Fruit fly (Drosophila melanogaster) whole organism, embryonic: ENCODE results near the gene CG9799.
A peak's percentile ranks its signal among the peaks of the same experiment; 100 is the strongest.

Experiments used
- Antp ChIP-seq: fragments of 200-800 bp; sonication (Bioruptor generic); optimal IDR thresholded peaks from 3 replicates; lab custom pipeline; 2016; ENCODE audit warnings: missing biosample characterization, missing genetic modification characterization
- CG10959 ChIP-seq: fragments of 200-800 bp; sonication (Bioruptor generic); IDR thresholded peaks from 2 replicates; pipeline ENCODE4 v1.3.6; 2022; ENCODE audit warnings: missing biosample characterization, missing genetic modification characterization
- CG11247 ChIP-seq: fragments of 200-800 bp; sonication (Bioruptor generic); IDR thresholded peaks from 2 replicates; pipeline ENCODE4 v1.3.6; 2022; ENCODE audit warnings: missing biosample characterization, missing genetic modification characterization
- CG12236 ChIP-seq: fragments of 200-800 bp; sonication (Bioruptor generic); optimal IDR thresholded peaks from 2 replicates; lab custom pipeline; 2016; ENCODE audit warnings: missing biosample characterization, missing genetic modification characterization
- CG12744 ChIP-seq: fragments of 200-800 bp; sonication (Bioruptor generic); optimal IDR thresholded peaks from 2 replicates; lab custom pipeline; 2016; ENCODE audit warnings: missing biosample characterization, missing genetic modification characterization
- CG13123 ChIP-seq: fragments of 200-800 bp; sonication (Bioruptor generic); optimal IDR thresholded peaks from 2 replicates; lab custom pipeline; 2016; ENCODE audit warnings: missing biosample characterization, missing genetic modification characterization
- CG13894 ChIP-seq: fragments of 200-800 bp; sonication (Bioruptor generic); optimal IDR thresholded peaks from 3 replicates; lab custom pipeline; 2018; ENCODE audit warnings: missing biosample characterization, mild to moderate bottlenecking, missing genetic modification characterization, moderate library complexity
- CG14667 ChIP-seq: fragments of 200-800 bp; sonication (Bioruptor generic); IDR thresholded peaks from 2 replicates; pipeline ENCODE4 v1.3.6; 2022; ENCODE audit warnings: missing biosample characterization, missing genetic modification characterization
- CG14710 ChIP-seq: fragments of 200-800 bp; sonication (Bioruptor generic); optimal IDR thresholded peaks from 3 replicates; lab custom pipeline; 2019; ENCODE audit warnings: missing biosample characterization, mild to moderate bottlenecking, missing genetic modification characterization, moderate library complexity
- CG15073 ChIP-seq: fragments of 200-800 bp; sonication (Bioruptor generic); optimal IDR thresholded peaks from 2 replicates; lab custom pipeline; 2016; ENCODE audit warnings: missing biosample characterization, missing genetic modification characterization
- CG15479 ChIP-seq: fragments of 200-800 bp; sonication (Bioruptor generic); optimal IDR thresholded peaks from 3 replicates; lab custom pipeline; 2019; ENCODE audit warnings: missing biosample characterization, mild to moderate bottlenecking, missing genetic modification characterization, moderate library complexity
- CG32772 ChIP-seq: fragments of 200-800 bp; sonication (Bioruptor generic); IDR thresholded peaks from 2 replicates; pipeline ENCODE4 v1.3.6; 2022; ENCODE audit warnings: missing biosample characterization, missing genetic modification characterization
- CG34422 ChIP-seq: fragments of 200-800 bp; sonication (Bioruptor generic); IDR thresholded peaks from 3 replicates; pipeline ENCODE4 v1.3.6; 2022; ENCODE audit warnings: missing biosample characterization, missing genetic modification characterization
- CG6689 ChIP-seq: fragments of 200-800 bp; sonication (Bioruptor generic); IDR thresholded peaks from 2 replicates; pipeline ENCODE4 v1.3.6; 2022; ENCODE audit warnings: missing biosample characterization, missing genetic modification characterization
- CG7963 ChIP-seq: fragments of 200-800 bp; sonication (Bioruptor generic); IDR thresholded peaks from 3 replicates; pipeline ENCODE4 v1.3.6; 2022; ENCODE audit warnings: missing biosample characterization, missing genetic modification characterization; ENCODE audit not compliant: partially characterized antibody
- CG9437 ChIP-seq: fragments of 200-800 bp; sonication (Bioruptor generic); optimal IDR thresholded peaks from 2 replicates; lab custom pipeline; 2018; ENCODE audit warnings: missing biosample characterization, mild to moderate bottlenecking, missing genetic modification characterization
- CG9797 ChIP-seq: fragments of 200-800 bp; sonication (Bioruptor generic); optimal IDR thresholded peaks from 3 replicates; lab custom pipeline; 2018; ENCODE audit warnings: missing biosample characterization, mild to moderate bottlenecking, missing genetic modification characterization
- CG9817 ChIP-seq: fragments of 200-800 bp; sonication (Bioruptor generic); optimal IDR thresholded peaks from 2 replicates; lab custom pipeline; 2018; ENCODE audit warnings: missing biosample characterization, mild to moderate bottlenecking, missing genetic modification characterization, moderate library complexity
- CTCF ChIP-seq: fragments of 200-800 bp; sonication (Bioruptor generic); optimal IDR thresholded peaks from 2 replicates; lab custom pipeline; 2017; ENCODE audit warnings: missing biosample characterization, mild to moderate bottlenecking, missing genetic modification characterization, moderate library complexity
- CoRest ChIP-seq: fragments of 200-800 bp; sonication (Bioruptor generic); optimal IDR thresholded peaks from 3 replicates; lab custom pipeline; 2018; ENCODE audit warnings: missing biosample characterization, mild to moderate bottlenecking, missing genetic modification characterization, moderate library complexity
- Dfd ChIP-seq, 2 experiments: fragments of >200 bp; optimal IDR thresholded peaks; 2 replicates each; lab custom pipeline; 2017; ENCODE audit warnings: missing biosample characterization in 2 of 2, missing genetic modification characterization in 2 of 2
- Doc3 ChIP-seq: fragments of 200-800 bp; sonication (Bioruptor generic); IDR thresholded peaks from 3 replicates; pipeline ENCODE4 v1.3.6; 2022; ENCODE audit warnings: missing biosample characterization, missing genetic modification characterization; ENCODE audit not compliant: partially characterized antibody
- E2f1 ChIP-seq: fragments of 200-800 bp; sonication (Bioruptor generic); IDR thresholded peaks from 2 replicates; pipeline ENCODE4 v1.3.6; 2022; ENCODE audit warnings: missing biosample characterization, missing genetic modification characterization
- Eip74EF ChIP-seq, 2 experiments: fragments of 200-800 bp in 1 of 2; fragments of >200 bp in 1 of 2; sonication (Bioruptor generic) in 1 of 2; optimal IDR thresholded peaks; 2 replicates each; lab custom pipeline; 2017 to 2019; ENCODE audit warnings: missing biosample characterization in 2 of 2, missing genetic modification characterization in 2 of 2, mild to moderate bottlenecking in 1 of 2, moderate library complexity in 1 of 2
- GATAe ChIP-seq: fragments of 200-800 bp; sonication (Bioruptor generic); conservative IDR thresholded peaks from 2 replicates; pipeline ENCODE4 v1.3.6; 2022; ENCODE audit warnings: missing biosample characterization, missing genetic modification characterization
- Hand ChIP-seq: fragments of 200-800 bp; sonication (Bioruptor generic); optimal IDR thresholded peaks from 2 replicates; lab custom pipeline; 2017; ENCODE audit warnings: mild to moderate bottlenecking, missing biosample characterization, missing genetic modification reagents, missing genetic modification characterization
- Mrtf ChIP-seq: fragments of 200-800 bp; sonication (Bioruptor generic); IDR thresholded peaks from 3 replicates; pipeline ENCODE4 v1.3.6; 2022; ENCODE audit warnings: missing biosample characterization, missing genetic modification characterization
- NFAT ChIP-seq: fragments of 200-800 bp; sonication (Bioruptor generic); IDR thresholded peaks from 2 replicates; pipeline ENCODE4 v1.3.6; 2022; ENCODE audit warnings: missing biosample characterization, missing genetic modification characterization
- Six4 ChIP-seq: fragments of 200-800 bp; sonication (Bioruptor generic); optimal IDR thresholded peaks from 2 replicates; lab custom pipeline; 2016; ENCODE audit warnings: missing biosample characterization, missing genetic modification characterization
- Xbp1 ChIP-seq: fragments of 200-800 bp; sonication (Bioruptor generic); optimal IDR thresholded peaks from 3 replicates; lab custom pipeline; 2016; ENCODE audit warnings: missing biosample characterization, mild to moderate bottlenecking, missing genetic modification characterization
- al ChIP-seq: fragments of 200-800 bp; sonication (Bioruptor generic); IDR thresholded peaks from 2 replicates; pipeline ENCODE4 v1.3.6; 2022; ENCODE audit warnings: missing biosample characterization, missing genetic modification characterization
- bigmax ChIP-seq: fragments of 200-800 bp; sonication (Bioruptor generic); optimal IDR thresholded peaks from 2 replicates; lab custom pipeline; 2018; ENCODE audit warnings: missing biosample characterization, mild to moderate bottlenecking, missing genetic modification characterization
- chinmo ChIP-seq: fragments of 200-800 bp; sonication (Bioruptor generic); IDR thresholded peaks from 4 replicates; pipeline ENCODE4 v1.3.6; 2022; ENCODE audit warnings: missing biosample characterization, missing genetic modification characterization; ENCODE audit not compliant: partially characterized antibody
- exex ChIP-seq: fragments of 200-800 bp; sonication (Bioruptor generic); optimal IDR thresholded peaks from 4 replicates; lab custom pipeline; 2018; ENCODE audit warnings: missing biosample characterization, mild to moderate bottlenecking, missing genetic modification characterization, moderate library complexity
- gce ChIP-seq: fragments of 200-800 bp; sonication (Bioruptor generic); IDR thresholded peaks from 3 replicates; pipeline ENCODE4 v1.3.6; 2022; ENCODE audit warnings: missing biosample characterization, missing genetic modification characterization
- grau ChIP-seq: fragments of 200-800 bp; optimal IDR thresholded peaks from 3 replicates; lab custom pipeline; 2019; ENCODE audit warnings: missing biosample characterization, mild to moderate bottlenecking, missing genetic modification characterization, moderate library complexity
- hbn ChIP-seq: fragments of 200-800 bp; sonication (Bioruptor generic); IDR thresholded peaks from 2 replicates; pipeline ENCODE4 v1.3.6; 2022; ENCODE audit warnings: missing biosample characterization, missing genetic modification characterization; ENCODE audit not compliant: partially characterized antibody
- her ChIP-seq: fragments of 200-800 bp; sonication (Bioruptor generic); optimal IDR thresholded peaks from 2 replicates; lab custom pipeline; 2016; ENCODE audit warnings: missing biosample characterization, missing genetic modification characterization
- insv ChIP-seq, 2 experiments: fragments of 200-800 bp; sonication (Bioruptor generic); optimal IDR thresholded peaks; 3 replicates each; lab custom pipeline; 2016 to 2018; ENCODE audit warnings: missing biosample characterization in 2 of 2, missing genetic modification characterization in 2 of 2
- jumu ChIP-seq: fragments of 200-800 bp; sonication (Bioruptor generic); optimal IDR thresholded peaks from 3 replicates; lab custom pipeline; 2016; ENCODE audit warnings: missing biosample characterization, missing genetic modification characterization
- kay ChIP-seq: fragments of 200-800 bp; sonication (Bioruptor generic); optimal IDR thresholded peaks from 2 replicates; lab custom pipeline; 2016; ENCODE audit warnings: missing biosample characterization, missing genetic modification characterization
- lilli ChIP-seq: fragments of 200-800 bp; sonication (Bioruptor generic); optimal IDR thresholded peaks from 3 replicates; lab custom pipeline; 2016; ENCODE audit warnings: missing biosample characterization, missing genetic modification characterization
- rib ChIP-seq: fragments of 200-800 bp; sonication (Bioruptor generic); IDR thresholded peaks from 2 replicates; pipeline ENCODE4 v1.3.6; 2022; ENCODE audit warnings: missing biosample characterization, missing genetic modification characterization
- so ChIP-seq: fragments of 200-800 bp; sonication (Bioruptor generic); IDR thresholded peaks from 3 replicates; pipeline ENCODE4 v1.3.6; 2022; ENCODE audit warnings: missing biosample characterization, missing genetic modification characterization
- tll ChIP-seq, 2 experiments: fragments of 200-800 bp in 1 of 2; fragments of >200 bp in 1 of 2; sonication (Bioruptor generic) in 1 of 2; optimal IDR thresholded peaks; 2 replicates each; lab custom pipeline; 2017 to 2019; ENCODE audit warnings: missing biosample characterization in 2 of 2, missing genetic modification characterization in 2 of 2, mild to moderate bottlenecking in 1 of 2, moderate library complexity in 1 of 2
- tup ChIP-seq: fragments of 200-800 bp; sonication (Bioruptor generic); optimal IDR thresholded peaks from 2 replicates; lab custom pipeline; 2016; ENCODE audit warnings: missing biosample characterization, mild to moderate bottlenecking, missing genetic modification characterization, moderate library complexity
- twi ChIP-seq: fragments of 200-800 bp; optimal IDR thresholded peaks from 2 replicates; lab custom pipeline; 2019; ENCODE audit warnings: missing biosample characterization, mild to moderate bottlenecking, missing genetic modification characterization, moderate library complexity
- unc-4 ChIP-seq: fragments of 200-800 bp; sonication (Bioruptor generic); IDR thresholded peaks from 2 replicates; pipeline ENCODE4 v1.3.6; 2022; ENCODE audit warnings: missing biosample characterization, missing genetic modification characterization; ENCODE audit not compliant: partially characterized antibody
- wek ChIP-seq: fragments of 200-800 bp; sonication (Bioruptor generic); optimal IDR thresholded peaks from 3 replicates; lab custom pipeline; 2018; ENCODE audit warnings: missing biosample characterization, mild to moderate bottlenecking, missing genetic modification characterization, moderate library complexity

The CG9799 gene

dm6 chr3R:13400902-13401721 lies 12.6 kb upstream of the CG9799 start (continued):
- TF ChIP-seq Eip74EF (GFP tag; optimal IDR thresholded peaks at IDR 0.05; lab: Kevin White, UChicago): peak in 1 of 2 experiments; percentile 92
- TF ChIP-seq CG11247: peak; percentile 60
- TF ChIP-seq unc-4 (GFP tag; lab: Robert Waterston, UW): no peak
- TF ChIP-seq grau: peak; percentile 93
- no peak for TF ChIP-seq CG13894
- TF ChIP-seq CG32772 (GFP tag; lab: Robert Waterston, UW): peak; percentile 83
- peak; percentile 88 for TF ChIP-seq CG9437 (GFP tag; lab: Kevin White, UChicago)
- TF ChIP-seq her (GFP tag; lab: Kevin White, UChicago): peak; percentile 79
- peak; percentile 92 for TF ChIP-seq CG14710 (tag; lab: Kevin White, UChicago)
- TF ChIP-seq CG9797 (GFP tag; lab: Kevin White, UChicago): no peak
- TF ChIP-seq hbn: no peak
- peak; percentile 69 for TF ChIP-seq kay (GFP tag; lab: Kevin White, UChicago)
- TF ChIP-seq CG9817 (tag; lab: Kevin White, UChicago): peak; percentile 79
- peak; percentile 86 for TF ChIP-seq so
- peak; percentile 54 for TF ChIP-seq tup
- no peak for TF ChIP-seq tll (GFP tag; optimal IDR thresholded peaks at IDR 0.05; lab: Kevin White, UChicago)
- TF ChIP-seq CG13123 (GFP tag; lab: Kevin White, UChicago): peak; percentile 65
- TF ChIP-seq GATAe (GFP tag; lab: Robert Waterston, UW): no peak; the same call in 1 of the 2 replicates
- TF ChIP-seq E2f1 (GFP tag; lab: Robert Waterston, UW): peak; percentile 88
- peak; percentile 12 for TF ChIP-seq exex (tag; lab: Kevin White, UChicago)
- TF ChIP-seq CG10959: peak; percentile 32
- no peak for TF ChIP-seq bigmax (GFP tag; lab: Kevin White, UChicago)
- TF ChIP-seq CG15479 (GFP tag; lab: Kevin White, UChicago): no peak
- TF ChIP-seq Dfd (GFP tag; optimal IDR thresholded peaks at IDR 0.05; lab: Kevin White, UChicago): no peak
- peak; percentile 79 for TF ChIP-seq CG14667
- peak; percentile 88 for TF ChIP-seq Antp (GFP tag; lab: Kevin White, UChicago)
- TF ChIP-seq CG34422: peak; percentile 85
- no peak for TF ChIP-seq CG7963
- TF ChIP-seq CTCF (GFP tag; lab: Kevin White, UChicago): peak; percentile 43
- peak; percentile 61 for TF ChIP-seq wek (GFP tag; lab: Kevin White, UChicago)
- no peak for TF ChIP-seq chinmo (GFP tag; lab: Robert Waterston, UW)
- peak; percentile 85 for TF ChIP-seq Six4 (GFP tag; lab: Kevin White, UChicago)
- peak; percentile 81 for TF ChIP-seq jumu (GFP tag; lab: Kevin White, UChicago)
- peak; percentile 77 for TF ChIP-seq rib (GFP tag; lab: Robert Waterston, UW)
- peak; percentile 86 for TF ChIP-seq CG12744 (GFP tag; lab: Kevin White, UChicago)
- TF ChIP-seq lilli (GFP tag; lab: Kevin White, UChicago): peak; percentile 91
- TF ChIP-seq insv (GFP tag; optimal IDR thresholded peaks at IDR 0.05; lab: Kevin White, UChicago): peak; percentile 6 to 47
- peak; percentile 90 for TF ChIP-seq Xbp1
- peak; percentile 67; the same call in 1 of the 3 replicates for TF ChIP-seq Mrtf
- TF ChIP-seq Doc3 (GFP tag; lab: Robert Waterston, UW): no peak
- peak; percentile 83 for TF ChIP-seq al (GFP tag; lab: Robert Waterston, UW)
- peak; percentile 81; the same call in 2 of the 3 replicates for TF ChIP-seq gce (GFP tag; lab: Robert Waterston, UW)
- peak; percentile 58 for TF ChIP-seq NFAT
- peak; percentile 96 for TF ChIP-seq CoRest (tag; lab: Kevin White, UChicago)
- TF ChIP-seq CG15073: peak; percentile 64
- TF ChIP-seq CG12236 (GFP tag; lab: Kevin White, UChicago): peak; percentile 80
- TF ChIP-seq CG6689: peak; percentile 90
- peak; percentile 68 for TF ChIP-seq Hand
- peak; percentile 80 for TF ChIP-seq twi (tag; lab: Kevin White, UChicago)
